Worm (Caenorhabditis elegans) whole organism, L1 larva: ENCODE data around the gene Y46B2A.3.

Source experiments
- C04F5.9 ChIP-seq: sonication (generic microtip); optimal IDR thresholded peaks from 2 replicates; lab custom pipeline; 2016; ENCODE audit warnings: missing genetic modification characterization, missing compliant biosample characterization
- C16A3.4 ChIP-seq: fragments of 150-350 bp; optimal IDR thresholded peaks from 2 replicates; lab custom pipeline; 2014; ENCODE audit warnings: missing biosample characterization, missing genetic modification characterization
- Y116A8C.19 ChIP-seq: sonication (generic microtip); optimal IDR thresholded peaks from 2 replicates; lab custom pipeline; 2016; ENCODE audit warnings: missing compliant biosample characterization, missing genetic modification characterization, borderline replicate concordance
- aly-2 ChIP-seq: fragments of 150-350 bp; optimal IDR thresholded peaks from 2 replicates; lab custom pipeline; 2014; ENCODE audit warnings: missing biosample characterization, missing genetic modification characterization
- blmp-1 ChIP-seq: fragments of 150-350 bp; optimal IDR thresholded peaks from 2 replicates; lab custom pipeline; 2014; ENCODE audit warnings: missing biosample characterization, missing genetic modification characterization
- ceh-63 ChIP-seq: fragments of 200-800 bp; sonication (Bioruptor generic); optimal IDR thresholded peaks from 2 replicates; lab custom pipeline; 2018; ENCODE audit warnings: mild to moderate bottlenecking, missing genetic modification characterization, missing compliant biosample characterization
- ceh-8 ChIP-seq: fragments of 200-800 bp; sonication (Bioruptor generic); optimal IDR thresholded peaks from 2 replicates; lab custom pipeline; 2018; ENCODE audit warnings: mild to moderate bottlenecking, missing genetic modification characterization, moderate library complexity, missing compliant biosample characterization
- ceh-90 ChIP-seq: sonication (generic microtip); optimal IDR thresholded peaks from 2 replicates; lab custom pipeline; 2016; ENCODE audit warnings: missing genetic modification characterization, missing compliant biosample characterization
- ces-1 ChIP-seq: fragments of 150-350 bp; optimal IDR thresholded peaks from 2 replicates; lab custom pipeline; 2014; ENCODE audit warnings: missing biosample characterization, missing genetic modification reagents, missing genetic modification characterization
- dpl-1 ChIP-seq, 3 experiments: fragments of 150-350 bp in 2 of 3; sonication (generic microtip) in 1 of 3; optimal IDR thresholded peaks; 2 replicates each; lab custom pipeline; 2014 to 2017; ENCODE audit warnings: missing biosample characterization in 3 of 3, missing genetic modification characterization in 3 of 3, missing genetic modification reagents in 3 of 3
- efl-1 ChIP-seq, 4 experiments: fragments of 150-350 bp; optimal IDR thresholded peaks in 3 of 4; peaks in 1 of 4; 1 replicate in 1 of 4; 2 replicates in 3 of 4; lab custom pipeline; 2014; ENCODE audit warnings: missing biosample characterization in 2 of 4, missing genetic modification characterization in 2 of 4, missing genetic modification reagents in 2 of 4
- egl-13 ChIP-seq: sonication (generic microtip); optimal IDR thresholded peaks from 2 replicates; lab custom pipeline; 2016; ENCODE audit warnings: missing genotype, missing genetic modification reagents, missing genetic modification characterization, missing compliant biosample characterization
- grh-1 ChIP-seq: fragments of 200-800 bp; sonication (Bioruptor generic); IDR thresholded peaks from 2 replicates; pipeline ENCODE4 v1.3.6; 2022; ENCODE audit warnings: missing genetic modification reagents, missing genetic modification characterization, missing compliant biosample characterization
- hpl-2 ChIP-seq: fragments of 150-350 bp; optimal IDR thresholded peaks from 2 replicates; lab custom pipeline; 2014; ENCODE audit warnings: missing biosample characterization, missing genetic modification reagents, missing genetic modification characterization
- lin-13 ChIP-seq: fragments of 150-350 bp; optimal IDR thresholded peaks from 2 replicates; lab custom pipeline; 2014; ENCODE audit warnings: missing biosample characterization, missing genetic modification reagents, missing genetic modification characterization
- lin-15B ChIP-seq: fragments of 150-350 bp; sonication (generic microtip); optimal IDR thresholded peaks from 3 replicates; lab custom pipeline; 2014; ENCODE audit warnings: missing biosample characterization, missing genetic modification characterization
- lir-3 ChIP-seq: sonication (generic microtip); optimal IDR thresholded peaks from 2 replicates; lab custom pipeline; 2016; ENCODE audit warnings: mild to moderate bottlenecking, missing genetic modification characterization, moderate library complexity, missing compliant biosample characterization; ENCODE audit not compliant: poor library complexity
- lsy-2 ChIP-seq, 2 experiments: fragments of 150-350 bp; optimal IDR thresholded peaks; 2 replicates each; lab custom pipeline; 2014; ENCODE audit warnings: missing biosample characterization in 2 of 2, missing genetic modification characterization in 2 of 2
- mep-1 ChIP-seq: fragments of 150-350 bp; optimal IDR thresholded peaks from 2 replicates; lab custom pipeline; 2014; ENCODE audit warnings: missing biosample characterization, missing genetic modification characterization
- nhr-237 ChIP-seq: fragments of 150-350 bp; optimal IDR thresholded peaks from 2 replicates; lab custom pipeline; 2014; ENCODE audit warnings: missing biosample characterization, missing genetic modification characterization
- nhr-71 ChIP-seq: sonication (generic microtip); optimal IDR thresholded peaks from 2 replicates; lab custom pipeline; 2016; ENCODE audit warnings: mild to moderate bottlenecking, missing genetic modification characterization, moderate library complexity, missing compliant biosample characterization
- nhr-77 ChIP-seq: fragments of 150-350 bp; optimal IDR thresholded peaks from 2 replicates; lab custom pipeline; 2014; ENCODE audit warnings: missing biosample characterization, missing genetic modification characterization
- nhr-85 ChIP-seq: sonication (generic microtip); peaks from one replicate; lab custom pipeline; 2016; ENCODE audit warnings: missing genetic modification characterization, inconsistent platforms, missing compliant biosample characterization
- nhr-90 ChIP-seq: sonication (generic microtip); optimal IDR thresholded peaks from 2 replicates; lab custom pipeline; 2016; ENCODE audit warnings: mild to moderate bottlenecking, missing genetic modification characterization, missing compliant biosample characterization; ENCODE audit not compliant: poor library complexity
- pax-3 ChIP-seq: fragments of 200-800 bp; sonication (Bioruptor generic); optimal IDR thresholded peaks from 2 replicates; lab custom pipeline; 2018; ENCODE audit warnings: mild to moderate bottlenecking, missing genetic modification characterization, moderate library complexity, missing compliant biosample characterization
- skn-1 ChIP-seq: fragments of 150-350 bp; optimal IDR thresholded peaks from 2 replicates; lab custom pipeline; 2014; ENCODE audit warnings: missing biosample characterization, missing genetic modification characterization
- snpc-4 ChIP-seq: fragments of 150-350 bp; optimal IDR thresholded peaks from 2 replicates; lab custom pipeline; 2014; ENCODE audit warnings: missing biosample characterization, missing genetic modification characterization
- snu-23 ChIP-seq: sonication (generic microtip); optimal IDR thresholded peaks from 2 replicates; lab custom pipeline; 2016; ENCODE audit warnings: missing genetic modification characterization, missing compliant biosample characterization
- sox-4 ChIP-seq: sonication (generic microtip); optimal IDR thresholded peaks from 2 replicates; lab custom pipeline; 2016; ENCODE audit warnings: missing genetic modification characterization, missing compliant biosample characterization
- swsn-7 ChIP-seq: sonication (generic microtip); optimal IDR thresholded peaks from 2 replicates; lab custom pipeline; 2016; ENCODE audit warnings: missing genetic modification characterization, missing compliant biosample characterization
- tbx-2 ChIP-seq: sonication (generic microtip); optimal IDR thresholded peaks from 2 replicates; lab custom pipeline; 2016; ENCODE audit warnings: missing genetic modification characterization, missing compliant biosample characterization
- tlp-1 ChIP-seq: fragments of 150-350 bp; optimal IDR thresholded peaks from 2 replicates; lab custom pipeline; 2014; ENCODE audit warnings: missing biosample characterization, missing genetic modification characterization
- unc-62 ChIP-seq: fragments of 150-350 bp; optimal IDR thresholded peaks from 2 replicates; lab custom pipeline; 2014; ENCODE audit warnings: missing biosample characterization, missing genetic modification reagents, missing genetic modification characterization
- unc-86 ChIP-seq: sonication (generic microtip); optimal IDR thresholded peaks from 2 replicates; lab custom pipeline; 2016; ENCODE audit warnings: missing genetic modification characterization, missing compliant biosample characterization
- zag-1 ChIP-seq: fragments of 150-350 bp; optimal IDR thresholded peaks from 2 replicates; lab custom pipeline; 2014; ENCODE audit warnings: missing biosample characterization, missing genetic modification characterization
- ztf-11 ChIP-seq, 2 experiments: sonication (generic microtip); optimal IDR thresholded peaks; 2 replicates each; lab custom pipeline; 2016 to 2017; ENCODE audit warnings: missing genetic modification characterization in 2 of 2, missing biosample characterization in 1 of 2, missing compliant biosample characterization in 1 of 2
- ztf-4 ChIP-seq: fragments of 150-350 bp; optimal IDR thresholded peaks from 2 replicates; lab custom pipeline; 2014; ENCODE audit warnings: missing biosample characterization, missing genetic modification characterization

Gene Y46B2A.3

DNA sequence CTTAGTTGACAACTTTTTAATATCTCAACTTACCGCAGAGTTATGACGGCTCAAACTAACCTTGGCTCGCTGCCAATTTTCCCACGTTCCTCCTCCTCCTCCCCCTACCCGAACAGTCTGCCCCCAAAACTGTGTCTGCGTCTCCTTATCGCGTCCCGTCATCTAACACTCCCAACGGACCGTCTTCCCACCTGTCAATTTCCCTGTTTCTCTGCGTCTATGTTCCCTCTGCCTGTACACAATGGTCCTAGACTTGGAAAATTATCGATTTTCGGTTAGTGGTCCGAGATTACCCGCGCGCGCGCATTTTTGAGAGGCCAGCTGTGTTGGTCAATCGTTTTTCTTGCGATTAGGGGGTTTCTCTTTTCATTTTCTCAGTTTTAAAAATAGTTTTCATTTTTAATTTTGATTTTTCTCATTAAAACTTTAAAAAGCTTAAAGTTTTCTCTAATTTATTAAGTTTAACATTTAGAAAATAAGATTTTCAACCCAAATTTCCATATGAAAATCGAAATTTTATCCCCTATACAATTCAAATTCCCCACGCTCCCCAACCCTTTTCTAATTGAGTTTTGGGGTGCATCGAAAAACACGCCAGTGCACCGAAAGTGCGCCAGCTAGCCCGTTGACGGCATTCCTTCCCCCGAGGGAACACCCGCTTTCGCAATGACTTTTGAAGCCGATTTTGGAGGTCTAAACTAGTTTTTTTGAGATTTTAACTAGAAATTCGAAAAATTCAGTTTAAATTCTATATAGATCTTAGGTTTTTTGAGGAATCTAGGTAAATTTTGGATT lies 6.5 kb upstream of the Y46B2A.3 start, which contains the start of gene alg-2 (continued):
- TF ChIP-seq lin-15B (tag; lab: Kevin White, UChicago) (peak; percentile 28), hpl-2 (no peak), lin-13 (GFP tag; lab: Kevin White, UChicago) (peak; percentile 26), nhr-85 (tag; lab: Kevin White, UChicago) (peak; percentile 63), skn-1 (tag; lab: Kevin White, UChicago) (peak; percentile 42), ztf-4 (no peak), lsy-2 (tag; optimal IDR thresholded peaks at IDR 0.05; lab: Kevin White, UChicago) (peak; percentile 38 to 57), nhr-77 (tag; lab: Kevin White, UChicago) (no peak), aly-2 (no peak), mep-1 (peak; percentile 75), Y116A8C.19 (tag; lab: Kevin White, UChicago) (no peak), ztf-11 (tag; optimal IDR thresholded peaks at IDR 0.05; lab: Kevin White, UChicago) (no peak), ceh-63 (GFP tag; lab: Kevin White, UChicago) (no peak), nhr-237 (tag; lab: Kevin White, UChicago) (no peak), ceh-90 (no peak), snpc-4 (tag; lab: Kevin White, UChicago) (peak; percentile 40), swsn-7 (tag; lab: Kevin White, UChicago) (peak; percentile 37), pax-3 (tag; lab: Kevin White, UChicago) (no peak), tbx-2 (tag; lab: Kevin White, UChicago) (peak; percentile 16), nhr-90 (tag; lab: Kevin White, UChicago) (no peak), grh-1 (GFP tag; lab: Robert Waterston, UW) (0 out of 2 replicates have a peak, but pooled peaks have one; percentile 13), snu-23 (GFP tag; lab: Kevin White, UChicago) (peak; percentile 43), C16A3.4 (peak; percentile 51), blmp-1 (no peak), sox-4 (tag; lab: Kevin White, UChicago) (no peak), ces-1 (GFP tag; lab: Kevin White, UChicago) (no peak), tlp-1 (tag; lab: Kevin White, UChicago) (no peak)
- TF ChIP-seq, all 84 proteins: peak for 27

DNA sequence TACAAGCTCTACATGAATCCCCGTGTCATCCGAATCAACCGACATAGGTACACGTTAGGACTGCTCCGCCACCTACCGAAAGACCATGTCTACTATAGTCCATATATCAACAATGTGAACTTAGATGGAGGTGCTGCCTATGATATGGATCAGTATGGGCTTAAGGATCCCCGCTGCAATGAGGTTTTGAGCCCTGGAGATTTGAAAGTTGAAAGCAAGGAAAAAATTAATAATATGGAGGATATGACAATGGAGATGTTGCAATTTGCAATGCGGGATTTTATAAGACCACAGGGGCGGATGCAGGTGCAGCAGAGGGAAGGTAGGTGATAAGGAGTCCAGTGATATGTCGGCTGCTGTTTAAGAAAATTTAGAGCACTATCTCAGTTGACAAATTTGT lies 2.6 kb upstream of the Y46B2A.3 start:
- TF ChIP-seq C04F5.9: no peak
- TF ChIP-seq unc-86: no peak
- TF ChIP-seq ceh-8 (GFP tag; lab: Kevin White, UChicago): no peak
- TF ChIP-seq zag-1: no peak
- TF ChIP-seq efl-1 (optimal IDR thresholded peaks at IDR 0.05; lab: Kevin White, UChicago): no peak
- peak in 1 of 2 experiments; percentile 3 for TF ChIP-seq efl-1 (GFP tag; optimal IDR thresholded peaks at IDR 0.05 in 1 of 2; lab: Kevin White, UChicago)

DNA sequence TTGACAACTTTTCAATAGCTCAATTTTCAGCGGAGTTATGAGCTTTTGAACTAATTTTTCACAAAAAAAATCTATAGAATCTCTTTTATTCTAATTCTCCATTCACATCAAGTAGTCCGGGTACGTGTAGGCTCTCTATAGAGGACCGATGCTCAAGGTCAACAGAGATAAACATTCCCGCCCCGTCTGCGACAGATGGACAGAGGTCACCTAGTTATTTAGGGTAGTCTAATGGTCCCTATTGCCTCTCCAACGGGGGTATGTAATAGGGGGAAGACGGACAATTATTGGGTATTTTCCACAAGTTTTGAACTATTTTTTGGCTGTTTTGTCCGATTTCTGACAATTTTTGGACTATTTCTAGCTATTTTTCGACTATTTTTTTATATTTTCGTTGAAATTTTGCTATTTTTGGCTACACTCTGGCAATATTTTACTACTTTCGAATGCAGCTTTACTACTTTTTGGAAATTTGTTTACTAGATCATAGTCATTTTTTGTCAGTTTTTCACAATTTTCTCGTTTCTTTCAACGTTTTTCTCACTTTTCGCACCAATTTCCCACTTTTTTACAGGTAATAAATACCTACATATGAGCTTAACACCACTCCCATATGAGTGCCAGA lies 1.7 kb upstream of the Y46B2A.3 start, which contains the start of gene fbxc-51:
Gene fbxc-51, plus strand, starts transcription at position 575 of the 625 bp plus-strand sequence.
- TF ChIP-seq C16A3.4 (no peak), egl-13 (tag; lab: Kevin White, UChicago) (no peak), nhr-71 (tag; lab: Kevin White, UChicago) (no peak), dpl-1 (GFP tag; optimal IDR thresholded peaks at IDR 0.05; lab: Kevin White, UChicago) (no peak), unc-62 (no peak), lir-3 (no peak)
